Fruit fly (Drosophila melanogaster) whole organism, wandering third instar larva: Measurements from ENCODE around the gene qm.

Experiments
- Dif ChIP-seq: fragments of 200-275, 200-300 bp; sonication (Bioruptor generic); optimal IDR thresholded peaks from 2 replicates; lab custom pipeline; 2018; ENCODE audit warnings: missing biosample characterization, missing genetic modification characterization; ENCODE audit not compliant: partially characterized antibody
- Sp1 ChIP-seq: fragments of 200-800 bp; sonication (Bioruptor generic); optimal IDR thresholded peaks from 3 replicates; lab custom pipeline; 2019; ENCODE audit warnings: missing biosample characterization, mild to moderate bottlenecking, missing genetic modification characterization, moderate library complexity

- no peak for TF ChIP-seq Sp1 (GFP tag; lab: Kevin White, UChicago)
- TF ChIP-seq Dif (GFP tag; lab: Kevin White, UChicago), result no peak
Observed at dm6 chr3L:7376830-7377229, 28.7 kb downstream of the qm start.
